Fruit fly (Drosophila melanogaster) whole organism, embryonic: ENCODE measurements around the gene asl.

Experiments used
- Ada2b ChIP-seq: fragments of 200-800 bp; sonication (Bioruptor generic); IDR thresholded peaks from 2 replicates; pipeline ENCODE4 v1.3.6; 2022; ENCODE audit warnings: missing biosample characterization, missing genetic modification characterization
- Antp ChIP-seq: fragments of 200-800 bp; sonication (Bioruptor generic); optimal IDR thresholded peaks from 3 replicates; lab custom pipeline; 2016; ENCODE audit warnings: missing biosample characterization, missing genetic modification characterization
- BEAF-32 ChIP-seq: fragments of 200-800 bp; sonication (Bioruptor generic); optimal IDR thresholded peaks from 3 replicates; lab custom pipeline; 2017; ENCODE audit warnings: missing biosample characterization, missing genetic modification characterization, mild to moderate bottlenecking, moderate library complexity, missing genetic modification reagents
- CG10431 ChIP-seq: fragments of 200-800 bp; sonication (Bioruptor generic); optimal IDR thresholded peaks from 3 replicates; lab custom pipeline; 2018; ENCODE audit warnings: missing biosample characterization, mild to moderate bottlenecking, missing genetic modification characterization
- CG10959 ChIP-seq: fragments of 200-800 bp; sonication (Bioruptor generic); IDR thresholded peaks from 2 replicates; pipeline ENCODE4 v1.3.6; 2022; ENCODE audit warnings: missing biosample characterization, missing genetic modification characterization
- CG10979 ChIP-seq: fragments of 200-800 bp; sonication (Bioruptor generic); optimal IDR thresholded peaks from 2 replicates; lab custom pipeline; 2018; ENCODE audit warnings: missing biosample characterization, mild to moderate bottlenecking, missing genetic modification characterization, moderate library complexity
- CG11093 ChIP-seq: fragments of 200-800 bp; sonication (Bioruptor generic); IDR thresholded peaks from 3 replicates; pipeline ENCODE4 v1.3.6; 2022; ENCODE audit warnings: missing biosample characterization, missing genetic modification characterization
- CG14441 ChIP-seq: fragments of 200-800 bp; sonication (Bioruptor generic); IDR thresholded peaks from 2 replicates; pipeline ENCODE4 v1.3.6; 2022; ENCODE audit warnings: missing biosample characterization, missing genetic modification characterization
- CG1832 ChIP-seq: fragments of 200-800 bp; sonication (Bioruptor generic); optimal IDR thresholded peaks from 2 replicates; lab custom pipeline; 2017; ENCODE audit warnings: missing biosample characterization, mild to moderate bottlenecking, missing genetic modification characterization, inconsistent platforms
- CG18476 ChIP-seq: fragments of 200-800 bp; sonication (Bioruptor generic); optimal IDR thresholded peaks from 2 replicates; lab custom pipeline; 2016; ENCODE audit warnings: missing biosample characterization, mild to moderate bottlenecking, missing genetic modification characterization
- CG2116 ChIP-seq: fragments of 200-800 bp; sonication (Bioruptor generic); optimal IDR thresholded peaks from 3 replicates; lab custom pipeline; 2018; ENCODE audit warnings: missing biosample characterization, mild to moderate bottlenecking, missing genetic modification characterization
- CG2129 ChIP-seq: fragments of 200-800 bp; sonication (Bioruptor generic); IDR thresholded peaks from 2 replicates; pipeline ENCODE4 v1.3.6; 2022; ENCODE audit warnings: missing biosample characterization, missing genetic modification characterization; ENCODE audit not compliant: partially characterized antibody
- CG3163 ChIP-seq: fragments of 200-800 bp; sonication (Bioruptor generic); optimal IDR thresholded peaks from 3 replicates; lab custom pipeline; 2016; ENCODE audit warnings: missing biosample characterization, missing genetic modification characterization
- CG4424 ChIP-seq: fragments of 200-800 bp; sonication (Bioruptor generic); optimal IDR thresholded peaks from 3 replicates; lab custom pipeline; 2016; ENCODE audit warnings: missing biosample characterization, missing genetic modification characterization
- CG5953 ChIP-seq: fragments of 200-800 bp; sonication (Bioruptor generic); IDR thresholded peaks from 2 replicates; pipeline ENCODE4 v1.3.6; 2022; ENCODE audit warnings: missing biosample characterization, missing genetic modification characterization
- CG7372 ChIP-seq: fragments of 200-800 bp; sonication (Bioruptor generic); IDR thresholded peaks from 2 replicates; pipeline ENCODE4 v1.3.6; 2022; ENCODE audit warnings: missing biosample characterization, missing genetic modification characterization
- CG8290 ChIP-seq, 3 experiments: fragments of 200-800 bp; sonication (Bioruptor generic); optimal IDR thresholded peaks; 2 replicates each; lab custom pipeline; 2016 to 2019; ENCODE audit warnings: missing biosample characterization in 3 of 3, missing genetic modification characterization in 3 of 3, mild to moderate bottlenecking in 2 of 3, moderate library complexity in 1 of 3
- CG8944 ChIP-seq: fragments of 200-800 bp; sonication (Bioruptor generic); optimal IDR thresholded peaks from 3 replicates; lab custom pipeline; 2016; ENCODE audit warnings: missing biosample characterization, missing genetic modification characterization
- CG9797 ChIP-seq: fragments of 200-800 bp; sonication (Bioruptor generic); optimal IDR thresholded peaks from 3 replicates; lab custom pipeline; 2018; ENCODE audit warnings: missing biosample characterization, mild to moderate bottlenecking, missing genetic modification characterization
- Dbx ChIP-seq: fragments of 200-800 bp; sonication (Bioruptor generic); IDR thresholded peaks from 3 replicates; pipeline ENCODE4 v1.3.6; 2022; ENCODE audit warnings: missing biosample characterization, missing genetic modification characterization
- HHEX ChIP-seq: fragments of 200-800 bp; sonication (Bioruptor generic); optimal IDR thresholded peaks from 3 replicates; lab custom pipeline; 2017; ENCODE audit warnings: missing biosample characterization, mild to moderate bottlenecking, missing genetic modification characterization, missing genetic modification reagents
- Lhr ChIP-seq: fragments of 200-800 bp; sonication (Bioruptor generic); optimal IDR thresholded peaks from 3 replicates; lab custom pipeline; 2017; ENCODE audit warnings: mild to moderate bottlenecking, missing biosample characterization, missing genetic modification reagents, missing genetic modification characterization
- Myb ChIP-seq: fragments of 200-800 bp; sonication (Bioruptor generic); optimal IDR thresholded peaks from 2 replicates; lab custom pipeline; 2016; ENCODE audit warnings: missing biosample characterization, missing genetic modification characterization
- ara ChIP-seq: fragments of 200-800 bp; sonication (Bioruptor generic); IDR thresholded peaks from 2 replicates; pipeline ENCODE4 v1.3.6; 2022; ENCODE audit warnings: missing biosample characterization, missing genetic modification characterization
- az2 ChIP-seq: fragments of 200-800 bp; sonication (Bioruptor generic); optimal IDR thresholded peaks from 3 replicates; lab custom pipeline; 2016; ENCODE audit warnings: missing biosample characterization, missing genetic modification characterization
- bowl ChIP-seq: fragments of 200-800 bp; sonication (Bioruptor generic); IDR thresholded peaks from 2 replicates; pipeline ENCODE4 v1.3.6; 2022; ENCODE audit warnings: missing biosample characterization, missing genetic modification characterization
- bsh ChIP-seq, 2 experiments: fragments of 200-800 bp; sonication (Bioruptor generic); optimal IDR thresholded peaks; 2 replicates each; lab custom pipeline; 2017 to 2018; ENCODE audit warnings: mild to moderate bottlenecking in 2 of 2, missing biosample characterization in 2 of 2, missing genetic modification characterization in 2 of 2, moderate library complexity in 1 of 2
- dpn ChIP-seq, 2 experiments: fragments of 200-800 bp; sonication (Bioruptor generic); optimal IDR thresholded peaks; 3 replicates each; lab custom pipeline; 2016; ENCODE audit warnings: missing biosample characterization in 2 of 2, missing genetic modification characterization in 2 of 2
- ems ChIP-seq: fragments of 200-800 bp; sonication (Bioruptor generic); optimal IDR thresholded peaks from 3 replicates; lab custom pipeline; 2016; ENCODE audit warnings: missing biosample characterization, missing genetic modification characterization
- ftz-f1 ChIP-seq: fragments of 200-800 bp; sonication (Bioruptor generic); optimal IDR thresholded peaks from 2 replicates; lab custom pipeline; 2016; ENCODE audit warnings: missing biosample characterization, missing genetic modification characterization
- grau ChIP-seq: fragments of 200-800 bp; optimal IDR thresholded peaks from 3 replicates; lab custom pipeline; 2019; ENCODE audit warnings: missing biosample characterization, mild to moderate bottlenecking, missing genetic modification characterization, moderate library complexity
- kay ChIP-seq: fragments of 200-800 bp; sonication (Bioruptor generic); optimal IDR thresholded peaks from 2 replicates; lab custom pipeline; 2016; ENCODE audit warnings: missing biosample characterization, missing genetic modification characterization
- lbe ChIP-seq: fragments of 200-800 bp; sonication (Bioruptor generic); optimal IDR thresholded peaks from 2 replicates; lab custom pipeline; 2016; ENCODE audit warnings: missing biosample characterization, mild to moderate bottlenecking, missing genetic modification characterization
- luna ChIP-seq: fragments of 200-800 bp; sonication (Bioruptor generic); optimal IDR thresholded peaks from 2 replicates; lab custom pipeline; 2016; ENCODE audit warnings: missing biosample characterization, missing genetic modification characterization
- odd ChIP-seq: fragments of 200-800 bp; sonication (Bioruptor generic); optimal IDR thresholded peaks from 2 replicates; lab custom pipeline; 2017; ENCODE audit warnings: missing biosample characterization, mild to moderate bottlenecking, missing genetic modification characterization
- otp ChIP-seq: fragments of 200-800 bp; sonication (Bioruptor generic); IDR thresholded peaks from 3 replicates; pipeline ENCODE4, ENCODE4 v1.3.6; 2022; ENCODE audit warnings: missing biosample characterization, missing genetic modification characterization
- pan ChIP-seq, 4 experiments: fragments of >200 bp in 3 of 4; fragments of 200-800 bp in 1 of 4; sonication (Bioruptor generic) in 1 of 4; optimal IDR thresholded peaks in 3 of 4; IDR thresholded peaks in 1 of 4; 2 replicates each; pipeline versions ENCODE4 v1.3.6 to Lab custom; 2017 to 2022; ENCODE audit warnings: missing biosample characterization in 2 of 4, missing genetic modification characterization in 2 of 4, mixed read lengths in 1 of 4
- pita ChIP-seq: fragments of 200-800 bp; sonication (Bioruptor generic); optimal IDR thresholded peaks from 2 replicates; lab custom pipeline; 2017; ENCODE audit warnings: missing biosample characterization, mild to moderate bottlenecking, missing genetic modification characterization
- ranshi ChIP-seq: fragments of 200-800 bp; sonication (Bioruptor generic); IDR thresholded peaks from 2 replicates; pipeline ENCODE4 v1.3.6; 2022; ENCODE audit warnings: missing biosample characterization, missing genetic modification characterization
- sc ChIP-seq, 3 experiments: fragments of >200 bp in 2 of 3; fragments of 200-800 bp in 1 of 3; sonication (Bioruptor generic) in 1 of 3; optimal IDR thresholded peaks; 2 replicates in 2 of 3; 3 replicates in 1 of 3; lab custom pipeline; 2017; ENCODE audit warnings: mild to moderate bottlenecking in 1 of 3, missing biosample characterization in 1 of 3, missing genetic modification characterization in 1 of 3, missing genetic modification reagents in 1 of 3
- sens-2 ChIP-seq: fragments of 200-800 bp; sonication (Bioruptor generic); IDR thresholded peaks from 2 replicates; pipeline ENCODE4 v1.3.6; 2022; ENCODE audit warnings: missing biosample characterization, missing genetic modification characterization
- seq ChIP-seq: fragments of 200-800 bp; sonication (Bioruptor generic); IDR thresholded peaks from 2 replicates; pipeline ENCODE4 v1.3.6; 2022; ENCODE audit warnings: missing biosample characterization, missing genetic modification characterization
- sna ChIP-seq: fragments of 200-800 bp; sonication (Bioruptor generic); IDR thresholded peaks from 2 replicates; pipeline ENCODE4 v1.3.6; 2022; ENCODE audit warnings: missing biosample characterization, missing genetic modification characterization; ENCODE audit not compliant: partially characterized antibody
- twi ChIP-seq: fragments of 200-800 bp; optimal IDR thresholded peaks from 2 replicates; lab custom pipeline; 2019; ENCODE audit warnings: missing biosample characterization, mild to moderate bottlenecking, missing genetic modification characterization, moderate library complexity
- unc-4 ChIP-seq: fragments of 200-800 bp; sonication (Bioruptor generic); IDR thresholded peaks from 2 replicates; pipeline ENCODE4 v1.3.6; 2022; ENCODE audit warnings: missing biosample characterization, missing genetic modification characterization; ENCODE audit not compliant: partially characterized antibody
- vnd ChIP-seq: fragments of 200-800 bp; sonication (Bioruptor generic); IDR thresholded peaks from 3 replicates; pipeline ENCODE4 v1.3.6; 2022; ENCODE audit warnings: missing biosample characterization, missing genetic modification characterization; ENCODE audit not compliant: partially characterized antibody
- z ChIP-seq: fragments of 200-800 bp; sonication (Bioruptor generic); IDR thresholded peaks from 3 replicates; pipeline ENCODE4 v1.3.6; 2022; ENCODE audit warnings: missing biosample characterization, missing genetic modification characterization
- zen ChIP-seq: fragments of 200-800 bp; sonication (Bioruptor generic); optimal IDR thresholded peaks from 3 replicates; lab custom pipeline; 2018; ENCODE audit warnings: missing biosample characterization, mild to moderate bottlenecking, missing genetic modification characterization, moderate library complexity

The asl gene

DNA sequence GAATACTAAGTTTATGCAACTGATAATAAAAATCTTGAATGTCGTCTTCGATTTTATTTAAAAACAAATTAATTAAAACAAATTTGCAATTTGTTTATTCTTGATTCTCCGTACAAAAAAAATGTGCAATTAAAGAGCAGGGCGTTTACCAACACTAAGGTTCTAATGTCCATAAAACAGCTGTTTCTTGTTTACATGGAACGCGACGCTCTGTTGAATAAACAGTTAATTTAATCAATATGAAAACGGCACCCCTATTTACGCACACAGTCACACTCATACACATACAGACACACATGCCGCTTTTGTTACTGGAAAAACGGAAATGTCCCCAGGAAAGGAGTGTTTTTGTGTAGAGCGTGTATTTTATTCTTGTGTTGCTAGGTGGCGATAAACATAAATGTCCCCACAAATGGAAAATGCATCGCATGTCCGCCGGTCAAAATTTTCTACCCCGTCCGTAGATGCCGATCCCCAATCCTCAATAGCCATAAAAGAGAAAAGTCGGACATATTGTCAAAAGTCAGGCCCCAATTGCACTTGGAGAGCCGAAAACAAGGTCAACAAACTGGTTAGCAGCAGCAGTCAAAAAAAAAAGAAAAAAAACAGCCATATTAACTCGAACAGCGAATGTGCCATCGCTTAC, 16.8 kb upstream of the asl start (continued):
- peak; percentile 61 for TF ChIP-seq CG4424 (GFP tag; lab: Kevin White, UChicago)
- no peak for TF ChIP-seq luna (GFP tag; lab: Kevin White, UChicago)
- TF ChIP-seq dpn (GFP tag; optimal IDR thresholded peaks at IDR 0.05; lab: Kevin White, UChicago) = peak; percentile 47 to 72
- TF ChIP-seq CG18476 (GFP tag; lab: Kevin White, UChicago) = peak; percentile 64
- TF ChIP-seq CG8290 (GFP tag; optimal IDR thresholded peaks at IDR 0.05; lab: Kevin White, UChicago) = peak; percentile 70
- TF ChIP-seq CG8290 (tag; optimal IDR thresholded peaks at IDR 0.05; lab: Kevin White, UChicago) = peak; percentile 88 to 91
- no peak for TF ChIP-seq ara
- TF ChIP-seq bowl = no peak
- TF ChIP-seq bsh (GFP tag; optimal IDR thresholded peaks at IDR 0.05; lab: Kevin White, UChicago) = peak; percentile 11 to 82
- TF ChIP-seq CG2129 (GFP tag; lab: Robert Waterston, UW) = no peak
- peak; percentile 49 for TF ChIP-seq grau (tag; lab: Kevin White, UChicago)
- TF ChIP-seq az2 (GFP tag; lab: Kevin White, UChicago) = peak; percentile 40
- TF ChIP-seq sc (optimal IDR thresholded peaks at IDR 0.05; lab: Kevin White, UChicago) = no peak
- peak; percentile 76 for TF ChIP-seq sc (GFP tag; optimal IDR thresholded peaks at IDR 0.05; lab: Kevin White, UChicago)
- TF ChIP-seq odd (GFP tag; lab: Kevin White, UChicago) = peak; percentile 83
- TF ChIP-seq CG3163 (GFP tag; lab: Kevin White, UChicago) = peak; percentile 64
- peak; percentile 46 for TF ChIP-seq CG10979 (tag; lab: Kevin White, UChicago)
- TF ChIP-seq Ada2b = no peak
- TF ChIP-seq zen (tag; lab: Kevin White, UChicago) = peak; percentile 92
- TF ChIP-seq CG1832 (GFP tag; lab: Kevin White, UChicago) = no peak
- TF ChIP-seq pita = no peak
- no peak for TF ChIP-seq sens-2 (GFP tag; lab: Robert Waterston, UW)
- peak; percentile 96 for TF ChIP-seq CG10431 (GFP tag; lab: Kevin White, UChicago)
- TF ChIP-seq CG9797 = peak; percentile 1
- peak; percentile 68 for TF ChIP-seq Lhr (GFP tag; lab: Kevin White, UChicago)
- no peak for TF ChIP-seq z (GFP tag; lab: Robert Waterston, UW)
- TF ChIP-seq Antp (GFP tag; lab: Kevin White, UChicago) = peak; percentile 56
- TF ChIP-seq otp = no peak
- no peak for TF ChIP-seq ftz-f1 (GFP tag; lab: Kevin White, UChicago)
- TF ChIP-seq lbe (GFP tag; lab: Kevin White, UChicago) = peak; percentile 66
- TF ChIP-seq CG11093 = peak; percentile 56; the same call in 1 of the 3 replicates
- peak; percentile 82 for TF ChIP-seq HHEX (GFP tag; lab: Kevin White, UChicago)
- TF ChIP-seq twi (tag; lab: Kevin White, UChicago) = peak; percentile 72
- TF ChIP-seq Dbx (GFP tag; lab: Robert Waterston, UW) = no peak
- TF ChIP-seq CG8944 (GFP tag; lab: Kevin White, UChicago) = peak; percentile 64
- TF ChIP-seq ems = peak; percentile 33
- TF ChIP-seq CG7372 (GFP tag; lab: Robert Waterston, UW) = no peak
- no peak for TF ChIP-seq CG10959 (GFP tag; lab: Robert Waterston, UW)
- no peak for TF ChIP-seq sna (GFP tag; lab: Robert Waterston, UW)
- TF ChIP-seq unc-4 = no peak
- TF ChIP-seq pan (optimal IDR thresholded peaks at IDR 0.05; lab: Kevin White, UChicago) = no peak
- TF ChIP-seq pan (GFP tag; optimal IDR thresholded peaks at IDR 0.05 in 1 of 2, IDR thresholded peaks at IDR 0.05 in 1 of 2) = no peak
- TF ChIP-seq CG14441 (GFP tag; lab: Robert Waterston, UW) = no peak
- TF ChIP-seq vnd (GFP tag; lab: Robert Waterston, UW) = no peak
- peak; percentile 63 for TF ChIP-seq kay
- no peak for TF ChIP-seq CG5953 (GFP tag; lab: Robert Waterston, UW)
- no peak for TF ChIP-seq ranshi (GFP tag; lab: Robert Waterston, UW)
- TF ChIP-seq CG2116 = peak; percentile 40
- no peak for TF ChIP-seq BEAF-32 (GFP tag; lab: Kevin White, UChicago)
- peak; percentile 19 for TF ChIP-seq Myb
- no peak for TF ChIP-seq seq (GFP tag; lab: Robert Waterston, UW)
